Worm (Caenorhabditis elegans): ENCODE measurements around the gene Y25C1A.6.

The Y25C1A.6 gene

ce11 chrII:3060782-3061181 lies at the start of gene Y25C1A.6:
Gene Y25C1A.6 (plus strand): TSS chrII:3061082.
- TF ChIP-seq sem-4 (tag; optimal IDR thresholded peaks at IDR 0.05) (no peak), lsy-2 (tag; optimal IDR thresholded peaks at IDR 0.05) (no peak), nhr-12 (tag; optimal IDR thresholded peaks at IDR 0.05) (no peak), ztf-1 (GFP tag; conservative IDR thresholded peaks at IDR 0.05) (no peak), unc-39 (tag; optimal IDR thresholded peaks at IDR 0.05) (no peak), lin-13 (GFP tag; optimal IDR thresholded peaks at IDR 0.05) (no peak), snpc-4 (tag; optimal IDR thresholded peaks at IDR 0.05) (no peak), dmd-4 (tag; optimal IDR thresholded peaks at IDR 0.05) (no peak), elt-3 (tag; optimal IDR thresholded peaks at IDR 0.05) (no peak), ceh-16 (tag; optimal IDR thresholded peaks at IDR 0.05) (no peak), nhr-237 (tag; optimal IDR thresholded peaks at IDR 0.05) (no peak), nhr-10 (tag; optimal IDR thresholded peaks at IDR 0.05) (no peak), nhr-6 (tag; optimal IDR thresholded peaks at IDR 0.05) (no peak)

- TF ChIP-seq ztf-4 (tag; optimal IDR thresholded peaks at IDR 0.05) = no peak
- TF ChIP-seq lin-39 (tag; optimal IDR thresholded peaks at IDR 0.05) = no peak
- no peak for TF ChIP-seq skn-1 (tag; optimal IDR thresholded peaks at IDR 0.05)
- no peak for TF ChIP-seq peb-1 (tag; optimal IDR thresholded peaks at IDR 0.05)
- no peak for TF ChIP-seq ztf-1 (GFP tag; conservative IDR thresholded peaks at IDR 0.05)
- TF ChIP-seq mbf-1 (tag; optimal IDR thresholded peaks at IDR 0.05) = no peak
- TF ChIP-seq unc-62 (GFP tag; optimal IDR thresholded peaks at IDR 0.05) = no peak
- TF ChIP-seq lsy-2 (tag; optimal IDR thresholded peaks at IDR 0.05) = no peak
- TF ChIP-seq sma-9 (GFP tag; optimal IDR thresholded peaks at IDR 0.05) = no peak
- no peak for TF ChIP-seq sma-9 (tag; optimal IDR thresholded peaks at IDR 0.05)
- no peak for TF ChIP-seq elt-3 (tag; optimal IDR thresholded peaks at IDR 0.05)
- no peak for TF ChIP-seq nhr-25 (tag; optimal IDR thresholded peaks at IDR 0.05)
Measured at ce11 chrII:3012133-3012532, 48.7 kb upstream of the Y25C1A.6 start, which contains the start of gene C41H7.9. Gene C41H7.9 (minus strand): TSS chrII:3012233.

DNA sequence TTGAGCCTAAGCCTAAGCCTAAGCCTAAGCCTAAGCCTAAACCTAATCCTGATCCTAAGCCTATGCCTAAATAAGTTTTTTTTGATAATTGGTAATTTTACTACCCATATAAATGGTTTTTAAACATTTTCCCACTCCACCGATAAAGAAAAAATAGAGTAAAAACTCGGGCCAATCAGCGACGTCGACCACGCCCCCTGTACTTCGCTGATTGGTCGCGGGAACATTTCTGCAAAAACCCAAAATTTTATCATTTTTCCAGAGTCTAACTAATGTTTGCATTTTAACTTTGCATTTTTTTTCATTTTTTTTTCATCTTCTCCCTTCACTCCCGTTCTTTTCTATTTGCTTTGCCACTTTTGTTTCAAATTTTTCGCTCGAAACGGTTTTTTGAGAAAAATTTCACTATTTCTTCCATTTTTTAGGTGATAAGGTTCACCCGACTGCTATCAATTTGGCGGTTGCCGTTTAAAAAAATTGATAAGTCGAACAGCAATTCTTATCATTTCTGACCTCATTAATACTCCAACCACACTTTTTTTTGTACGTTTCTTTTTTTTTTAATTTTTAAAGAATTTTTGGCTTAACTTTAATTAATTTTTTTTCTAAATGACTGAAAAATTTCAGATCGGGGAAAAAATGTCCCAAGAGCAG lies 46.6 kb upstream of the Y25C1A.6 start, which contains the start of gene C41H7.2:
Gene C41H7.2 (plus strand): TSS at position 622 of the 654 bp plus-strand sequence.
- TF ChIP-seq ztf-1 (GFP tag; conservative IDR thresholded peaks at IDR 0.05) (no peak), crh-2 (tag; optimal IDR thresholded peaks at IDR 0.05) (peak; percentile 4), unc-55 (GFP tag; optimal IDR thresholded peaks at IDR 0.05) (no peak), fos-1 (tag; optimal IDR thresholded peaks at IDR 0.05) (peak; percentile 85), egl-27 (tag; optimal IDR thresholded peaks at IDR 0.05) (no peak), ceh-16 (tag; optimal IDR thresholded peaks at IDR 0.05) (no peak), nhr-237 (tag; optimal IDR thresholded peaks at IDR 0.05) (no peak), ama-1 (optimal IDR thresholded peaks at IDR 0.05) (no peak), aly-2 (tag; optimal IDR thresholded peaks at IDR 0.05) (no peak), R02D3.7 (tag; optimal IDR thresholded peaks at IDR 0.05) (no peak), dmd-4 (tag; optimal IDR thresholded peaks at IDR 0.05) (no peak)

DNA sequence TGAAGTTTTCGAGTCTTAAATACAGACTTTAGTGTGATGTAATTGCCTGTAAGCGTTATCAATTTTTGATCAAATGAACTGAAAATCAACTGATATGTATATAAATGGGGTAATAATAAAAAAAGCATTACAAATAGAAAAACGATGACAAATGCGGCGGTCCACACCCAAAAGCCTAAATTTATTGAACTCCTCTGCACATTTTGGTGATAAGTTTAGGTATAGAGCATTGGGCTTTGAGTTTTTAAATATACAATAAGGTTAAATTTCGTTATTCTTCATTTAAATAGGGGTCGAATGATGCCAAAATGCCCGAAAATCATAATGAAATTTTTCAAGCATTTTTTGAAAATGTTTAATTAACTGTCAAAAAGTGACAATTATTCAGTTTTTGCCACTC lies 41.1 kb upstream of the Y25C1A.6 start, which contains the start of gene clec-3:
Gene clec-3 (minus strand): TSS at position 101 of the 400 bp plus-strand sequence.
- TF ChIP-seq lin-39 (tag; optimal IDR thresholded peaks at IDR 0.05) = no peak
- no peak for TF ChIP-seq ztf-11 (tag; optimal IDR thresholded peaks at IDR 0.05)
- TF ChIP-seq alr-1 (tag; optimal IDR thresholded peaks at IDR 0.05) = no peak
- TF ChIP-seq blmp-1 (tag; optimal IDR thresholded peaks at IDR 0.05; ENCODE audit: insufficient read depth) = no peak
- no peak for TF ChIP-seq snpc-4 (tag; optimal IDR thresholded peaks at IDR 0.05)
- no peak for TF ChIP-seq nhr-25 (tag; optimal IDR thresholded peaks at IDR 0.05)
- TF ChIP-seq nhr-21 (tag; optimal IDR thresholded peaks at IDR 0.05) = no peak
- TF ChIP-seq F13H6.1 (tag; optimal IDR thresholded peaks at IDR 0.05) = no peak
- no peak for TF ChIP-seq nhr-129 (tag; optimal IDR thresholded peaks at IDR 0.05)
- no peak for TF ChIP-seq ztf-4 (tag; optimal IDR thresholded peaks at IDR 0.05)
- no peak for TF ChIP-seq R02D3.7 (tag; optimal IDR thresholded peaks at IDR 0.05)
- TF ChIP-seq Y55F3AM.14 (GFP tag; optimal IDR thresholded peaks at IDR 0.05) = no peak
- no peak for TF ChIP-seq dmd-4 (tag; optimal IDR thresholded peaks at IDR 0.05)
- no peak for TF ChIP-seq unc-62 (GFP tag; optimal IDR thresholded peaks at IDR 0.05)
- TF ChIP-seq ztf-1 (GFP tag; conservative IDR thresholded peaks at IDR 0.05) = no peak
- no peak for TF ChIP-seq nhr-12 (tag; optimal IDR thresholded peaks at IDR 0.05)

All from whole organism, L2 larva.